Worm (Caenorhabditis elegans): Measurements from ENCODE around the gene F54D10.9.
"Not testable (repeated sequence)": the region's sequence is repeated elsewhere in the genome, so short reads cannot be mapped to it uniquely, and the experiment has no call there.

Gene F54D10.9

DNA sequence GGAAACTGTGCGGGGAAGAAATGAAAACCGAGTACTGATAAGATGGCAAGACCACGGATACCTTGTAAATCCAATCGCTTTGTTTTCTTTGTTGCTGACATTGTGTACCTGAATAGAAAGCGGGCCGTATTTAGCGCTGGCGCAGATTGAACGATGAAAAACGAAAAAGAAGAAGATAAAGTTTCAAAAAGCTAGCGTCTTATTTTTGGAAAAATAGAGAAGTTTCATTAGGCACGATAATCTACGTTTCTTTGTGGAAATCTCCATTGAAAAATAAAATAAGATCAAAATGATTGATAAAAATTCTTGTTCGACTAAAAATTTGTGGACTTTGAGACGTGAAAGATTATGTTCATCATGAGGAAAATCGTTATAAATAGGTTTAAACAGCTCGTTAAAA, 3.6 kb upstream of the F54D10.9 start, which contains the start of gene oac-4 (continued):
- TF ChIP-seq nhr-80 (tag; optimal IDR thresholded peaks at IDR 0.05) (no peak), F55B11.4 (tag; optimal IDR thresholded peaks at IDR 0.05; ENCODE audit: borderline replicate concordance, insufficient read depth) (no peak), F49E8.2 (tag; optimal IDR thresholded peaks at IDR 0.05; ENCODE audit: insufficient read depth) (no peak)

DNA sequence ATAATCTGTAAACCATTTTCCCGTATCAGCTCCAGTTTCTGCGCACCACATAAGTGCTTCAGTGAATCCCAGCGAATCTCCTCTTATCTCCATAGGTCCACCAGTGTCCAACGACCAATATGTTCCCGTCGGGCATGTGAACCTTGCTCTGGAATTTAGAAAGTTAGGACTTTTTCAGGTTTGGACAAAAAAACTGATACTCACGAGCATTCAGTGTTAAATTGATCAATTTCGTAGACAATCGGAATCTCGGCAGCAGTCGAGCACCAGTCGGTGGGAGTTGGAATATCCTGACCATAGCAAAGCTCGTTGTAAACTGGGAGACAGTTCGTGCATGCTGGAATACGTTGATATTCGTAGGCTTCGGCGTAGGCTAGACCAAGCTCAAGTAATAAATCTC, 2.7 kb downstream of the F54D10.9 start:
- no peak for TF ChIP-seq lin-35 (GFP tag; optimal IDR thresholded peaks at IDR 0.05)
- TF ChIP-seq bed-2 (GFP tag; IDR thresholded peaks at IDR 0.05): no peak
- no peak for TF ChIP-seq egrh-3 (GFP tag; IDR thresholded peaks at IDR 0.05)
- no peak for TF ChIP-seq lin-26 (GFP tag; IDR thresholded peaks at IDR 0.05)
- no peak for TF ChIP-seq egl-44 (GFP tag; IDR thresholded peaks at IDR 0.05)
- no peak for TF ChIP-seq B0035.1 (tag; optimal IDR thresholded peaks at IDR 0.05)
- TF ChIP-seq athp-1 (tag; optimal IDR thresholded peaks at IDR 0.05): no peak
- TF ChIP-seq ekl-4 (GFP tag; IDR thresholded peaks at IDR 0.05): no peak
- no peak for TF ChIP-seq tbp1 (GFP tag; optimal IDR thresholded peaks at IDR 0.05)
- TF ChIP-seq Y53G8AR.9 (GFP tag; conservative IDR thresholded peaks at IDR 0.05): no peak
- TF ChIP-seq D2030.7 (GFP tag; IDR thresholded peaks at IDR 0.05): no peak
- no peak for TF ChIP-seq nfya-2 (GFP tag; IDR thresholded peaks at IDR 0.05)
- TF ChIP-seq lin-54 (GFP tag; optimal IDR thresholded peaks at IDR 0.05): no peak
- TF ChIP-seq dpff-1 (tag; optimal IDR thresholded peaks at IDR 0.05): no peak

- TF ChIP-seq him-1 (tag; optimal IDR thresholded peaks at IDR 0.05) (no peak), F57A8.1 (GFP tag; optimal IDR thresholded peaks at IDR 0.05) (no peak)
Observed at ce11 chrII:3827801-3828200, 4.5 kb downstream of the F54D10.9 start, which contains the start of gene F54D10.8. F54D10.8 (minus strand) TSS chrII:3827901.

- no peak for TF ChIP-seq lin-35 (GFP tag; optimal IDR thresholded peaks at IDR 0.05)
- TF ChIP-seq ama-1 (optimal IDR thresholded peaks at IDR 0.05): no peak
- no peak for TF ChIP-seq ama-1 (GFP tag; optimal IDR thresholded peaks at IDR 0.05)
- TF ChIP-seq hlh-12 (tag; optimal IDR thresholded peaks at IDR 0.05): no peak
- TF ChIP-seq snpc-1.3 (tag; optimal IDR thresholded peaks at IDR 0.05; ENCODE audit: insufficient read depth): no peak
- no peak for TF ChIP-seq ccch-3 (GFP tag; optimal IDR thresholded peaks at IDR 0.05)
- no peak for TF ChIP-seq rcor-1 (GFP tag; IDR thresholded peaks at IDR 0.05)
Observed at ce11 chrII:3823855-3824254, 8.4 kb downstream of the F54D10.9 start, which contains the start of gene skr-15. skr-15 (plus strand) TSS chrII:3824155.

DNA sequence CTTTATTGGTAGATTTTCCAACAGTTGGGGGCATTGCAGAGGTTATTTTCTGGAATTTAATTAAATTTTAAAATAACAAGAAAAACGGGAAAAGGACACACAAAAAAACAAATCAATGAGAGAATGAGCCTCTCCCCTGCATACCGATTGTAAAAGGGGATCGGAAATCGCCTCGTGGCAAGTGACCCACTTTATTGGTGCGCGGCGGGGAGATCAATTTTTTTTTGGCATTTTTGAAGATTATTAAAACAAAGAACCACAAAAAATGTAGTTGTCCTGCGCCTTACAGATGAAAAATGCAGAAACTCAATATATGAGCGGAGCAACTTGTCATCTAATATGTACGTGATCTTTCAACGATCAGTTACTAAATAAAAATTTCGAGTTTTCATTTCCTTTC, 11.0 kb downstream of the F54D10.9 start, which contains the start of gene F54D10.7:
F54D10.7 (minus strand) TSS at position 49 of the 400 bp plus-strand sequence.
- TF ChIP-seq B0035.1 (tag; optimal IDR thresholded peaks at IDR 0.05): no peak
- no peak for TF ChIP-seq F55B11.4 (tag; optimal IDR thresholded peaks at IDR 0.05; ENCODE audit: borderline replicate concordance, insufficient read depth)
- peak; percentile 63 for TF ChIP-seq efl-1 (GFP tag; optimal IDR thresholded peaks at IDR 0.05)
- 0 out of 2 replicates have a peak, but pooled peaks have one; percentile 15 for TF ChIP-seq madf-6 (GFP tag; IDR thresholded peaks at IDR 0.05)
- peak; percentile 86 for TF ChIP-seq aptf-2 (GFP tag; conservative IDR thresholded peaks at IDR 0.05)

ce11 chrII:3816251-3816849, 15.9 kb downstream of the F54D10.9 start, which contains the start of gene fbxa-24:
fbxa-24 (plus strand) TSS chrII:3816526.
- 0 out of 2 replicates have a peak, but pooled peaks have one; percentile 20 for TF ChIP-seq zfh-2 (GFP tag; conservative IDR thresholded peaks at IDR 0.05)
- TF ChIP-seq mcd-1 (GFP tag; IDR thresholded peaks at IDR 0.05): peak; percentile 55
- peak; percentile 54 for TF ChIP-seq ceh-27 (GFP tag; optimal IDR thresholded peaks at IDR 0.05)
- TF ChIP-seq C06A6.2 (GFP tag; conservative IDR thresholded peaks at IDR 0.05): peak; percentile 29; the same call in 1 of the 2 replicates
- TF ChIP-seq cebp-1 (GFP tag; IDR thresholded peaks at IDR 0.05): not testable (repeated sequence)
- TF ChIP-seq cebp-1 (tag; optimal IDR thresholded peaks at IDR 0.05): peak; percentile 12
- peak; percentile 35; the same call in 1 of the 2 replicates for TF ChIP-seq pbrm-1 (GFP tag; IDR thresholded peaks at IDR 0.05)
- 0 out of 2 replicates have a peak, but pooled peaks have one; percentile 31 for TF ChIP-seq K11D2.4 (GFP tag; IDR thresholded peaks at IDR 0.05)
- 0 out of 2 replicates have a peak, but pooled peaks have one; percentile 25 for TF ChIP-seq let-526 (GFP tag; IDR thresholded peaks at IDR 0.05)

All from whole organism, young adult.